Fruit fly (Drosophila melanogaster) whole organism, embryonic: ENCODE results near the gene nerfin-2.
A peak's percentile ranks its signal among the peaks of the same experiment; 100 is the strongest.

Experiments
- Atf3 ChIP-seq: fragments of 200-800 bp; sonication (Bioruptor generic); optimal IDR thresholded peaks from 3 replicates; lab custom pipeline; 2016; ENCODE audit warnings: missing biosample characterization, missing genetic modification characterization
- Awh ChIP-seq: fragments of 200-800 bp; sonication (Bioruptor generic); IDR thresholded peaks from 2 replicates; pipeline ENCODE4, ENCODE4 v1.3.6; 2022; ENCODE audit warnings: missing biosample characterization, missing genetic modification characterization
- CG11456 ChIP-seq: fragments of 200-800 bp; sonication (Bioruptor generic); IDR thresholded peaks from 3 replicates; pipeline ENCODE4 v1.3.6; 2022; ENCODE audit warnings: missing biosample characterization, missing genetic modification characterization
- CG11723 ChIP-seq: fragments of 200-800 bp; sonication (Bioruptor generic); optimal IDR thresholded peaks from 2 replicates; lab custom pipeline; 2017; ENCODE audit warnings: missing biosample characterization, mild to moderate bottlenecking, missing genetic modification characterization
- CG12942 ChIP-seq: fragments of 200-800 bp; sonication (Bioruptor generic); optimal IDR thresholded peaks from 3 replicates; lab custom pipeline; 2016; ENCODE audit warnings: missing biosample characterization, missing genetic modification characterization
- CG13123 ChIP-seq: fragments of 200-800 bp; sonication (Bioruptor generic); optimal IDR thresholded peaks from 2 replicates; lab custom pipeline; 2016; ENCODE audit warnings: missing biosample characterization, missing genetic modification characterization
- CG13287 ChIP-seq: fragments of 200-800 bp; sonication (Bioruptor generic); IDR thresholded peaks from 2 replicates; pipeline ENCODE4 v1.3.6; 2022; ENCODE audit warnings: missing biosample characterization, missing genetic modification characterization; ENCODE audit not compliant: partially characterized antibody
- CG14014 ChIP-seq: fragments of 200-800 bp; sonication (Bioruptor generic); IDR thresholded peaks from 2 replicates; pipeline ENCODE4 v1.3.6; 2022; ENCODE audit warnings: missing biosample characterization, missing genetic modification characterization
- CG15073 ChIP-seq: fragments of 200-800 bp; sonication (Bioruptor generic); optimal IDR thresholded peaks from 2 replicates; lab custom pipeline; 2016; ENCODE audit warnings: missing biosample characterization, missing genetic modification characterization
- CG15514 ChIP-seq: fragments of 200-800 bp; sonication (Bioruptor generic); optimal IDR thresholded peaks from 3 replicates; lab custom pipeline; 2017; ENCODE audit warnings: missing biosample characterization, missing genetic modification characterization, mild to moderate bottlenecking, moderate library complexity, missing genetic modification reagents
- CG2116 ChIP-seq: fragments of 200-800 bp; sonication (Bioruptor generic); optimal IDR thresholded peaks from 3 replicates; lab custom pipeline; 2018; ENCODE audit warnings: missing biosample characterization, mild to moderate bottlenecking, missing genetic modification characterization
- CG2712 ChIP-seq: fragments of 200-800 bp; optimal IDR thresholded peaks from 3 replicates; lab custom pipeline; 2019; ENCODE audit warnings: missing biosample characterization, mild to moderate bottlenecking, missing genetic modification characterization, moderate library complexity
- CG30403 ChIP-seq: fragments of 200-800 bp; sonication (Bioruptor generic); optimal IDR thresholded peaks from 3 replicates; lab custom pipeline; 2016; ENCODE audit warnings: missing biosample characterization, missing genetic modification characterization
- CG4404 ChIP-seq: fragments of 200-800 bp; sonication (Bioruptor generic); IDR thresholded peaks from 2 replicates; pipeline ENCODE4 v1.3.6; 2022; ENCODE audit warnings: missing biosample characterization, missing genetic modification characterization
- CG7271 ChIP-seq: fragments of 200-800 bp; sonication (Bioruptor generic); optimal IDR thresholded peaks from 2 replicates; lab custom pipeline; 2018; ENCODE audit warnings: missing biosample characterization, mild to moderate bottlenecking, missing genetic modification characterization, moderate library complexity
- CG7928 ChIP-seq: fragments of 200-800 bp; sonication (Bioruptor generic); optimal IDR thresholded peaks from 2 replicates; lab custom pipeline; 2017; ENCODE audit warnings: missing biosample characterization, mild to moderate bottlenecking, missing genetic modification characterization
- CG7963 ChIP-seq: fragments of 200-800 bp; sonication (Bioruptor generic); IDR thresholded peaks from 3 replicates; pipeline ENCODE4 v1.3.6; 2022; ENCODE audit warnings: missing biosample characterization, missing genetic modification characterization; ENCODE audit not compliant: partially characterized antibody
- CG8765 ChIP-seq: fragments of 200-800 bp; sonication (Bioruptor generic); IDR thresholded peaks from 2 replicates; pipeline ENCODE4 v1.3.6; 2022; ENCODE audit warnings: missing biosample characterization, missing genetic modification characterization
- Camta ChIP-seq: fragments of 200-800 bp; sonication (Bioruptor generic); optimal IDR thresholded peaks from 2 replicates; lab custom pipeline; 2016; ENCODE audit warnings: missing biosample characterization, missing genetic modification characterization
- Ets97D ChIP-seq: fragments of 200-800 bp; sonication (Bioruptor generic); optimal IDR thresholded peaks from 3 replicates; lab custom pipeline; 2016; ENCODE audit warnings: missing biosample characterization, missing genetic modification characterization
- GATAe ChIP-seq: fragments of 200-800 bp; sonication (Bioruptor generic); conservative IDR thresholded peaks from 2 replicates; pipeline ENCODE4 v1.3.6; 2022; ENCODE audit warnings: missing biosample characterization, missing genetic modification characterization
- HLH54F ChIP-seq: fragments of 200-800 bp; sonication (Bioruptor generic); optimal IDR thresholded peaks from 3 replicates; lab custom pipeline; 2016; ENCODE audit warnings: missing biosample characterization, missing genetic modification characterization
- Mad ChIP-seq: fragments of 200-800 bp; sonication (Bioruptor generic); optimal IDR thresholded peaks from 2 replicates; lab custom pipeline; 2016; ENCODE audit warnings: missing biosample characterization, missing genetic modification characterization
- Nf-YA ChIP-seq: fragments of 200-800 bp; sonication (Bioruptor generic); IDR thresholded peaks from 2 replicates; pipeline ENCODE4 v1.3.6; 2022; ENCODE audit warnings: missing biosample characterization, missing genetic modification characterization
- Sin3A ChIP-seq: fragments of >200 bp; optimal IDR thresholded peaks from 2 replicates; lab custom pipeline; 2018
- amos ChIP-seq: fragments of 200-800 bp; sonication (Bioruptor generic); IDR thresholded peaks from 2 replicates; pipeline ENCODE4 v1.3.6; 2022; ENCODE audit warnings: missing biosample characterization, missing genetic modification characterization; ENCODE audit not compliant: partially characterized antibody
- aop ChIP-seq: fragments of 200-800 bp; sonication (Bioruptor generic); IDR thresholded peaks from 2 replicates; pipeline ENCODE4 v1.3.6; 2022; ENCODE audit warnings: missing biosample characterization, missing genetic modification characterization
- cas ChIP-seq: fragments of 200-800 bp; sonication (Bioruptor generic); IDR thresholded peaks from 2 replicates; pipeline ENCODE4 v1.3.6; 2022; ENCODE audit warnings: missing biosample characterization, missing genetic modification characterization
- chn ChIP-seq: fragments of 200-800 bp; sonication (Bioruptor generic); optimal IDR thresholded peaks from 2 replicates; lab custom pipeline; 2016; ENCODE audit warnings: missing biosample characterization, missing genetic modification characterization
- croc ChIP-seq: fragments of 200-800 bp; sonication (Bioruptor generic); conservative IDR thresholded peaks from 3 replicates; pipeline ENCODE4 v1.3.6; 2022; ENCODE audit warnings: missing biosample characterization, missing genetic modification characterization
- cwo ChIP-seq: fragments of 200-800 bp; sonication (Bioruptor generic); optimal IDR thresholded peaks from 3 replicates; lab custom pipeline; 2017; ENCODE audit warnings: missing biosample characterization, missing genetic modification characterization, mild to moderate bottlenecking, moderate library complexity, missing genetic modification reagents
- disco-r ChIP-seq: fragments of 200-800 bp; sonication (Bioruptor generic); optimal IDR thresholded peaks from 2 replicates; lab custom pipeline; 2016; ENCODE audit warnings: missing biosample characterization, missing genetic modification characterization
- dysf ChIP-seq: fragments of 200-800 bp; sonication (Bioruptor generic); IDR thresholded peaks from 3 replicates; pipeline ENCODE4 v1.3.6; 2022; ENCODE audit warnings: missing biosample characterization, missing genetic modification characterization
- exex ChIP-seq: fragments of 200-800 bp; sonication (Bioruptor generic); optimal IDR thresholded peaks from 4 replicates; lab custom pipeline; 2018; ENCODE audit warnings: missing biosample characterization, mild to moderate bottlenecking, missing genetic modification characterization, moderate library complexity
- gce ChIP-seq: fragments of 200-800 bp; sonication (Bioruptor generic); IDR thresholded peaks from 3 replicates; pipeline ENCODE4 v1.3.6; 2022; ENCODE audit warnings: missing biosample characterization, missing genetic modification characterization
- gro ChIP-seq: fragments of 200-800 bp; sonication (Bioruptor generic); optimal IDR thresholded peaks from 2 replicates; lab custom pipeline; 2016; ENCODE audit warnings: missing biosample characterization, missing genetic modification characterization
- hbn ChIP-seq: fragments of 200-800 bp; sonication (Bioruptor generic); IDR thresholded peaks from 2 replicates; pipeline ENCODE4 v1.3.6; 2022; ENCODE audit warnings: missing biosample characterization, missing genetic modification characterization; ENCODE audit not compliant: partially characterized antibody
- hth ChIP-seq: fragments of >200 bp; optimal IDR thresholded peaks from 2 replicates; lab custom pipeline; 2017; ENCODE audit warnings: inconsistent platforms
- mirr ChIP-seq: fragments of 200-800 bp; sonication (Bioruptor generic); optimal IDR thresholded peaks from 3 replicates; lab custom pipeline; 2018; ENCODE audit warnings: missing biosample characterization, mild to moderate bottlenecking, missing genetic modification characterization
- mld ChIP-seq: fragments of 200-800 bp; sonication (Bioruptor generic); IDR thresholded peaks from 3 replicates; pipeline ENCODE4 v1.3.6; 2022; ENCODE audit warnings: missing biosample characterization, missing genetic modification characterization; ENCODE audit not compliant: partially characterized antibody
- oc ChIP-seq: fragments of 200-800 bp; sonication (Bioruptor generic); optimal IDR thresholded peaks from 2 replicates; lab custom pipeline; 2018; ENCODE audit warnings: missing biosample characterization, mild to moderate bottlenecking, missing genetic modification characterization, moderate library complexity
- otp ChIP-seq: fragments of 200-800 bp; sonication (Bioruptor generic); IDR thresholded peaks from 3 replicates; pipeline ENCODE4, ENCODE4 v1.3.6; 2022; ENCODE audit warnings: missing biosample characterization, missing genetic modification characterization
- rib ChIP-seq: fragments of 200-800 bp; sonication (Bioruptor generic); IDR thresholded peaks from 2 replicates; pipeline ENCODE4 v1.3.6; 2022; ENCODE audit warnings: missing biosample characterization, missing genetic modification characterization
- salm ChIP-seq: fragments of 200-800 bp; sonication (Bioruptor generic); optimal IDR thresholded peaks from 2 replicates; lab custom pipeline; 2018; ENCODE audit warnings: missing biosample characterization, mild to moderate bottlenecking, missing genetic modification characterization
- sisA ChIP-seq: fragments of 200-800 bp; sonication (Bioruptor generic); IDR thresholded peaks from 2 replicates; pipeline ENCODE4 v1.3.6; 2022; ENCODE audit warnings: missing biosample characterization, missing genetic modification characterization
- so ChIP-seq: fragments of 200-800 bp; sonication (Bioruptor generic); IDR thresholded peaks from 3 replicates; pipeline ENCODE4 v1.3.6; 2022; ENCODE audit warnings: missing biosample characterization, missing genetic modification characterization
- twi ChIP-seq: fragments of 200-800 bp; optimal IDR thresholded peaks from 2 replicates; lab custom pipeline; 2019; ENCODE audit warnings: missing biosample characterization, mild to moderate bottlenecking, missing genetic modification characterization, moderate library complexity
- wdn ChIP-seq: fragments of 200-800 bp; sonication (Bioruptor generic); IDR thresholded peaks from 2 replicates; pipeline ENCODE4 v1.3.6; 2022; ENCODE audit warnings: missing biosample characterization, missing genetic modification characterization
- zfh2 ChIP-seq: fragments of 200-800 bp; sonication (Bioruptor generic); optimal IDR thresholded peaks from 2 replicates; lab custom pipeline; 2016; ENCODE audit warnings: missing biosample characterization, missing genetic modification characterization

Gene nerfin-2

DNA sequence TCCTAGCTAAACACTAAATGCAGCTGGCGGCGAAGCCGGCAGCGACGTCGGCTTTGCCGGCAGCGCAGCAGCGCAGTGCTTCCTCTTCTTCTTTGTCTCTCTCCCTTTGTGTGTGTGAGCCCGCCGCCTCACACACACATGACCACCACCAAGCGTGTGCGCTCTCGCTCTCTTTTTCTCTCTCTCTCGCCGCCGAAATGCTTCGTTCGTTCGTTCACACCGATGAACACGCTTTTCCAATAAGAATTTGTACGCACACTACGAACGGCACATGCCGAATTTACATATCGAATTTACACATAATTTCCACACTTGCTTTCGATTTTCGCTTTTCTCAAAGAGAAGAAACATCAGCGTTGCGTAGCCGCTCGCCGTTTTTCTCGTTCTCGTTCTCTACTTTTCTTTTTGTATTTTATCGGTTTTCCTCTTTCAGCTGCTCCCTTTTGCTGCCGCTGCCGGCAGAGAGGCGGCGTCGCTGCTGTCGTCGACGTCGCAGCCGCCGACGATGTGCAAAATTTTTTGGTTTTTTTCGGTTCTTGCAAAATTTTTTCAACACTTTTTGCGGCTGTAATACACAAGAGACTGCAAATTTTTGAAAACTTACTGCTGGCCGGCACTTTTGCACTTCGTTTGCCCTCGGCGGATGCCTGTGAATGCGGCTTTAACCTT is 38.4 kb downstream of the nerfin-2 start (continued):
- TF ChIP-seq CG14014 (GFP tag; lab: Robert Waterston, UW): 0 out of 2 replicates have a peak, but pooled peaks have one; percentile 20

- TF ChIP-seq GATAe (GFP tag; lab: Robert Waterston, UW): no peak
- TF ChIP-seq CG7963 (GFP tag; lab: Robert Waterston, UW): no peak
- TF ChIP-seq otp (GFP tag; lab: Robert Waterston, UW): no peak
- TF ChIP-seq CG7928 (GFP tag; lab: Kevin White, UChicago): peak; percentile 18
- TF ChIP-seq Mad (GFP tag; lab: Kevin White, UChicago): peak; percentile 59
- TF ChIP-seq CG15514 (GFP tag; lab: Kevin White, UChicago): peak; percentile 85
- TF ChIP-seq zfh2 (GFP tag; lab: Kevin White, UChicago): peak; percentile 59
- peak; percentile 97 for TF ChIP-seq CG2712 (tag; lab: Kevin White, UChicago)
- TF ChIP-seq exex: no peak
- no peak for TF ChIP-seq gro (GFP tag; lab: Kevin White, UChicago)
- no peak for TF ChIP-seq croc (GFP tag; lab: Robert Waterston, UW)
- peak; percentile 46 for TF ChIP-seq mirr (GFP tag; lab: Kevin White, UChicago)
- no peak for TF ChIP-seq gce
- TF ChIP-seq cwo: no peak
- no peak for TF ChIP-seq cas
- no peak for TF ChIP-seq aop
- TF ChIP-seq CG4404 (GFP tag; lab: Robert Waterston, UW): no peak
- TF ChIP-seq CG2116 (GFP tag; lab: Kevin White, UChicago): peak; percentile 100
- TF ChIP-seq mld: no peak
- TF ChIP-seq Awh: no peak
- peak; percentile 7 for TF ChIP-seq Atf3 (GFP tag; lab: Kevin White, UChicago)
- peak; percentile 58 for TF ChIP-seq CG30403 (GFP tag; lab: Kevin White, UChicago)
- peak; percentile 57 for TF ChIP-seq dysf (GFP tag; lab: Robert Waterston, UW)
- no peak for TF ChIP-seq CG7271 (tag; lab: Kevin White, UChicago)
- TF ChIP-seq disco-r (GFP tag; lab: Kevin White, UChicago): peak; percentile 41
- TF ChIP-seq Camta (GFP tag; lab: Kevin White, UChicago): peak; percentile 60
- no peak for TF ChIP-seq oc (tag; lab: Kevin White, UChicago)
- TF ChIP-seq chn (GFP tag; lab: Kevin White, UChicago): peak; percentile 53
- TF ChIP-seq hbn (GFP tag; lab: Robert Waterston, UW): no peak
- peak; percentile 41 for TF ChIP-seq CG11723 (GFP tag; lab: Kevin White, UChicago)
- no peak for TF ChIP-seq wdn (GFP tag; lab: Robert Waterston, UW)
- peak; percentile 35 for TF ChIP-seq CG12942 (GFP tag; lab: Kevin White, UChicago)
- TF ChIP-seq Nf-YA (GFP tag; lab: Robert Waterston, UW): no peak
- 0 out of 2 replicates have a peak, but pooled peaks have one; percentile 38 for TF ChIP-seq amos (GFP tag; lab: Robert Waterston, UW)
- TF ChIP-seq CG8765 (GFP tag; lab: Robert Waterston, UW): no peak
- TF ChIP-seq CG13123 (GFP tag; lab: Kevin White, UChicago): no peak
- no peak for TF ChIP-seq rib (GFP tag; lab: Robert Waterston, UW)
- TF ChIP-seq hth (lab: Kevin White, UChicago): no peak
- TF ChIP-seq twi (tag; lab: Kevin White, UChicago): peak; percentile 36
- no peak; the same call in 1 of the 2 replicates for TF ChIP-seq CG13287 (GFP tag; lab: Robert Waterston, UW)
- peak; percentile 63 for TF ChIP-seq HLH54F (GFP tag; lab: Kevin White, UChicago)
- peak; percentile 99 for TF ChIP-seq Sin3A (lab: Kevin White, UChicago)
- TF ChIP-seq CG15073 (GFP tag; lab: Kevin White, UChicago): no peak
- TF ChIP-seq salm (tag; lab: Kevin White, UChicago): no peak
- TF ChIP-seq Ets97D: peak; percentile 96
- TF ChIP-seq sisA (GFP tag; lab: Robert Waterston, UW): peak; percentile 53
- TF ChIP-seq CG11456 (GFP tag; lab: Robert Waterston, UW): peak; percentile 49; the same call in 1 of the 3 replicates
- 0 out of 3 replicates have a peak, but pooled peaks have one; percentile 42 for TF ChIP-seq so (GFP tag; lab: Robert Waterston, UW)
Observed at dm6 chr3R:10109938-10110337, 39.0 kb downstream of the nerfin-2 start, which contains the start of gene Fmr1. Gene Fmr1, minus strand, starts transcription at chr3R:10110121.
